Worm (Caenorhabditis elegans) whole organism, L1 larva: Measurements from ENCODE around the gene F37C12.10.

Source experiments
- aha-1 ChIP-seq: fragments of 150-350 bp; optimal IDR thresholded peaks from 2 replicates; lab custom pipeline; 2014; ENCODE audit warnings: missing biosample characterization, missing genetic modification characterization
- ceh-63 ChIP-seq: fragments of 200-800 bp; sonication (Bioruptor generic); optimal IDR thresholded peaks from 2 replicates; lab custom pipeline; 2018; ENCODE audit warnings: mild to moderate bottlenecking, missing genetic modification characterization, missing compliant biosample characterization
- efl-1 ChIP-seq, 4 experiments: fragments of 150-350 bp; optimal IDR thresholded peaks in 3 of 4; peaks in 1 of 4; 1 replicate in 1 of 4; 2 replicates in 3 of 4; lab custom pipeline; 2014; ENCODE audit warnings: missing biosample characterization in 2 of 4, missing genetic modification characterization in 2 of 4, missing genetic modification reagents in 2 of 4
- egl-27 ChIP-seq, 2 experiments: fragments of 150-350 bp in 1 of 2; sonication (generic microtip); optimal IDR thresholded peaks; 3 replicates each; lab custom pipeline; 2017 to 2018; ENCODE audit warnings: missing biosample characterization in 2 of 2, missing genetic modification characterization in 2 of 2, missing genetic modification reagents in 2 of 2
- nhr-84 ChIP-seq: sonication (generic microtip); optimal IDR thresholded peaks from 2 replicates; lab custom pipeline; 2017; ENCODE audit warnings: missing biosample characterization, missing genetic modification characterization
- nhr-90 ChIP-seq: sonication (generic microtip); optimal IDR thresholded peaks from 2 replicates; lab custom pipeline; 2016; ENCODE audit warnings: mild to moderate bottlenecking, missing genetic modification characterization, missing compliant biosample characterization; ENCODE audit not compliant: poor library complexity

Gene F37C12.10

DNA sequence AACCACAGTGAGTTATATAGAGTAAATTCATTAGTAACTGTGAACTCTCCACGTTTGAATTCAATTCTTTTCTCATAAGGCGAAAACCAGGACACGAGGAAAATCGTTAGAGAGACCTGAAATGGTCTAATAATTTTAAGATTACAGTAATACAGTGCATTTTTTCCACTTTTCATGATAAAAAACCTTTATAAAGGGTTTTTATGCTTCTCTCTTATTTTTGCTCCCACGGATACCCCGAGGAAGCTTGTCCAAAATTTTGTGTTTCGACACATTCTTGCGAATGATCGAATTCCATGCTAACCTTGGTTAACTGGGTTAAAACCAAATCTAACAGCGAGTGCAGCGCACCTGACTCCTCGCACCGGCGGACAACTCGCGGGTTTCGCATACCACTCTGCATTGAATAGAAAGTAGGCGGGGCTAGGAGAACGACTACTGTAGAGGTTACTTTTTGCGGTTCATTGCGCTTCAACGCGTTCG, 47.9 kb downstream of the F37C12.10 start (continued):
- TF ChIP-seq nhr-90, result peak; percentile 83

DNA sequence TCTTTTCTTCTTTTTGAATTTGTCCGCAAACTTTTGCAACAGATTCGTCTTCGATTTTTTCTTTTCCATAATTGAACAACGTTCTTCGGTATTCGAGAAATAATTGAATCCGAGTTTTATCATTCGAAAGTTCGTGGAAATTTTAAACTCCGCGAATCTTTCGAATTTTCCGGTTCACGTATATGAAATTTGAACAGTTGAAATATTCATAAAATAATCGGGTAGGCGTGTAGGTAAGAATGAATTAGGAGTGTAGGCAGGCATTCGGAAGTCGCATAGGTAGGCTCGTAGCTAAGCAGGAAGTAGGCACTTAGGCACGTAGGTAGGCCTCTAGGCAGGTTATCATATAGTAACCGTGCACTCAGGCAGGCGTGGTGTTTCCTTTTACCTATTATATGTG, 50.0 kb downstream of the F37C12.10 start, which contains the start of gene B0280.11:
TSS of gene B0280.11 (minus strand) at position 101 of the 400 bp plus-strand sequence.
- TF ChIP-seq ceh-63, result no peak
- TF ChIP-seq nhr-84 (tag; lab: Kevin White, UChicago), result no peak
- no peak for TF ChIP-seq egl-27 (tag; optimal IDR thresholded peaks at IDR 0.05; lab: Kevin White, UChicago)
- no peak for TF ChIP-seq aha-1 (tag; lab: Kevin White, UChicago)
- no peak for TF ChIP-seq efl-1 (optimal IDR thresholded peaks at IDR 0.05; lab: Kevin White, UChicago)
- TF ChIP-seq efl-1 (GFP tag; optimal IDR thresholded peaks at IDR 0.05 in 1 of 2; lab: Kevin White, UChicago), result peak in 1 of 2 experiments; percentile 39
